Worm (Caenorhabditis elegans) whole organism, midembryonic: ENCODE data around the gene ZK262.2.

Experiments
- ref-1 ChIP-seq: fragments of 200-800 bp; sonication (Bioruptor generic); conservative IDR thresholded peaks from 2 replicates; pipeline ENCODE4 v1.3.6; 2022; ENCODE audit warnings: missing genetic modification reagents, missing genetic modification characterization, missing compliant biosample characterization
- ztf-29 ChIP-seq: fragments of 200-800 bp; sonication (Bioruptor generic); IDR thresholded peaks from 2 replicates; pipeline ENCODE4 v1.3.6; 2022; ENCODE audit warnings: missing genetic modification reagents, missing genetic modification characterization, missing compliant biosample characterization

ce11 chrV:18412351-18412750 lies 436 bp downstream of the ZK262.2 start:
- TF ChIP-seq ref-1 (no peak), ztf-29 (GFP tag; lab: Robert Waterston, UW) (no peak)
